Fruit fly (Drosophila melanogaster): Measurements from ENCODE around the gene CG13678.
"Not testable (repeated sequence)": the region's sequence is repeated elsewhere in the genome, so short reads cannot be mapped to it uniquely, and the experiment has no call there.

Gene CG13678

dm6 chr3L:8210596-8210995, 11.3 kb upstream of the CG13678 start, which contains the start of gene tut:
tut (minus strand) TSS chr3L:8210743.
- TF ChIP-seq CTCF (optimal IDR thresholded peaks at IDR 0.05) (no peak), CG8478 (optimal IDR thresholded peaks at IDR 0.05) (no peak)

- TF ChIP-seq CG8478 (optimal IDR thresholded peaks at IDR 0.05), result no peak
- TF ChIP-seq CTCF (optimal IDR thresholded peaks at IDR 0.05), result no peak
Measured at dm6 chr3L:8211590-8211989, 10.4 kb upstream of the CG13678 start, which contains the start of gene CG8006. CG8006 (plus strand) TSS chr3L:8211890.

dm6 chr3L:8214980-8215379, 7.0 kb upstream of the CG13678 start, which contains the start of gene CG8012:
CG8012 (plus strand) TSS chr3L:8215280.
- TF ChIP-seq CTCF (optimal IDR thresholded peaks at IDR 0.05) (no peak), CG8478 (optimal IDR thresholded peaks at IDR 0.05) (no peak)

- TF ChIP-seq CTCF (optimal IDR thresholded peaks at IDR 0.05) (no peak), CG8478 (optimal IDR thresholded peaks at IDR 0.05) (no peak)
Measured at dm6 chr3L:8218883-8219282, 3.1 kb upstream of the CG13678 start, which contains the start of gene CG13674. CG13674 (minus strand) TSS chr3L:8218983.

- no peak for TF ChIP-seq CTCF (optimal IDR thresholded peaks at IDR 0.05)
- no peak for TF ChIP-seq CG8478 (optimal IDR thresholded peaks at IDR 0.05)
Measured at dm6 chr3L:8219687-8220086, 2.3 kb upstream of the CG13678 start.

- TF ChIP-seq CTCF (optimal IDR thresholded peaks at IDR 0.05), result no peak
- no peak for TF ChIP-seq CG8478 (optimal IDR thresholded peaks at IDR 0.05)
Measured at dm6 chr3L:8228924-8229323, 7.0 kb downstream of the CG13678 start, which contains the start of gene eIF4E3. eIF4E3 (plus strand) TSS chr3L:8229224.

dm6 chr3L:8238347-8238746, 16.4 kb downstream of the CG13678 start, which contains the start of gene Dscam4:
Dscam4 (plus strand) TSS chr3L:8238647.
- TF ChIP-seq CG8478, CTCF (optimal IDR thresholded peaks at IDR 0.05): not testable (repeated sequence)

dm6 chr3L:8240501-8240900, 18.6 kb downstream of the CG13678 start, which contains the start of gene CG7213:
CG7213 (minus strand) TSS chr3L:8240601.
- TF ChIP-seq CG8478 (optimal IDR thresholded peaks at IDR 0.05) (no peak), CTCF (optimal IDR thresholded peaks at IDR 0.05) (no peak)

dm6 chr3L:8240932-8241331, 19.0 kb downstream of the CG13678 start:
- TF ChIP-seq CG8478 (optimal IDR thresholded peaks at IDR 0.05) (no peak), CTCF (optimal IDR thresholded peaks at IDR 0.05) (no peak)

All from S2 (cell line).